Fruit fly (Drosophila melanogaster) whole organism, prepupa: ENCODE results near the gene shf.

Experiments used
- Blimp-1 ChIP-seq: fragments of 200-800 bp; sonication (Bioruptor generic); optimal IDR thresholded peaks from 3 replicates; lab custom pipeline; 2017; ENCODE audit warnings: missing biosample characterization, missing genetic modification characterization, mild to moderate bottlenecking, moderate library complexity, missing genetic modification reagents
- CG10631 ChIP-seq: fragments of 200-800 bp; sonication (Bioruptor generic); optimal IDR thresholded peaks from 2 replicates; lab custom pipeline; 2016; ENCODE audit warnings: missing biosample characterization, missing genetic modification characterization
- CG10669 ChIP-seq: fragments of 200-800 bp; sonication (Bioruptor generic); optimal IDR thresholded peaks from 3 replicates; lab custom pipeline; 2018; ENCODE audit warnings: missing biosample characterization, mild to moderate bottlenecking, missing genetic modification characterization, moderate library complexity
- CG11294 ChIP-seq: fragments of 200-800 bp; sonication (Bioruptor generic); IDR thresholded peaks from 2 replicates; pipeline ENCODE4 v1.3.6; 2022; ENCODE audit warnings: missing biosample characterization, missing genetic modification characterization
- CG11902 ChIP-seq: fragments of 200-800 bp; sonication (Bioruptor generic); optimal IDR thresholded peaks from 3 replicates; lab custom pipeline; 2016; ENCODE audit warnings: missing biosample characterization, missing genetic modification characterization
- CG15336 ChIP-seq: fragments of 200-800 bp; sonication (Bioruptor generic); IDR thresholded peaks from 2 replicates; pipeline ENCODE4 v1.3.6; 2022; ENCODE audit warnings: missing biosample characterization, missing genetic modification characterization
- CG1621 ChIP-seq: fragments of 200-800 bp; sonication (Bioruptor generic); optimal IDR thresholded peaks from 3 replicates; lab custom pipeline; 2018; ENCODE audit warnings: missing biosample characterization, mild to moderate bottlenecking, missing genetic modification characterization
- CG16779 ChIP-seq: fragments of 200-800 bp; sonication (Bioruptor generic); optimal IDR thresholded peaks from 3 replicates; lab custom pipeline; 2017; ENCODE audit warnings: missing biosample characterization, mild to moderate bottlenecking, missing genetic modification characterization
- CG3032 ChIP-seq: fragments of 200-800 bp; optimal IDR thresholded peaks from 2 replicates; lab custom pipeline; 2019; ENCODE audit warnings: missing biosample characterization, mild to moderate bottlenecking, missing genetic modification characterization, moderate library complexity
- CG31627 ChIP-seq: fragments of 200-800 bp; sonication (Bioruptor generic); optimal IDR thresholded peaks from 3 replicates; lab custom pipeline; 2016; ENCODE audit warnings: missing biosample characterization, missing genetic modification characterization
- CG32006 ChIP-seq: fragments of 200-800 bp; sonication (Bioruptor generic); optimal IDR thresholded peaks from 3 replicates; lab custom pipeline; 2017; ENCODE audit warnings: missing biosample characterization, mild to moderate bottlenecking, missing genetic modification characterization
- CG34406 ChIP-seq: fragments of 200-800 bp; sonication (Bioruptor generic); optimal IDR thresholded peaks from 3 replicates; lab custom pipeline; 2016; ENCODE audit warnings: missing biosample characterization, missing genetic modification characterization
- CG6276 ChIP-seq: fragments of 200-800 bp; sonication (Bioruptor generic); optimal IDR thresholded peaks from 2 replicates; lab custom pipeline; 2017; ENCODE audit warnings: missing biosample characterization, mild to moderate bottlenecking, missing genetic modification characterization
- CG6792 ChIP-seq: fragments of 200-800 bp; sonication (Bioruptor generic); optimal IDR thresholded peaks from 3 replicates; lab custom pipeline; 2016; ENCODE audit warnings: missing biosample characterization, missing genetic modification characterization
- CG6808 ChIP-seq: fragments of 200-800 bp; sonication (Bioruptor generic); optimal IDR thresholded peaks from 3 replicates; lab custom pipeline; 2017; ENCODE audit warnings: missing biosample characterization, missing genetic modification characterization, mild to moderate bottlenecking, moderate library complexity, missing genetic modification reagents
- CG6854 ChIP-seq: fragments of 200-800 bp; sonication (Bioruptor generic); optimal IDR thresholded peaks from 2 replicates; lab custom pipeline; 2017; ENCODE audit warnings: missing biosample characterization, mild to moderate bottlenecking, missing genetic modification characterization
- CG7368 ChIP-seq: fragments of 200-800 bp; sonication (Bioruptor generic); optimal IDR thresholded peaks from 3 replicates; lab custom pipeline; 2016; ENCODE audit warnings: missing biosample characterization, missing genetic modification characterization
- CG8119 ChIP-seq: fragments of 200-800 bp; sonication (Bioruptor generic); IDR thresholded peaks from 3 replicates; pipeline ENCODE4 v1.3.6; 2022; ENCODE audit warnings: missing biosample characterization, missing genetic modification characterization
- CG8319 ChIP-seq: fragments of 200-800 bp; sonication (Bioruptor generic); optimal IDR thresholded peaks from 3 replicates; lab custom pipeline; 2016; ENCODE audit warnings: missing biosample characterization, missing genetic modification characterization
- CG8632 ChIP-seq: fragments of 200-800 bp; sonication (Bioruptor generic); optimal IDR thresholded peaks from 3 replicates; lab custom pipeline; 2016; ENCODE audit warnings: missing biosample characterization, missing genetic modification characterization
- Eip75B ChIP-seq: fragments of 200-800 bp; sonication (Bioruptor generic); optimal IDR thresholded peaks from 3 replicates; lab custom pipeline; 2016; ENCODE audit warnings: missing biosample characterization, missing genetic modification characterization
- Eip78C ChIP-seq: fragments of 200-800 bp; sonication (Bioruptor generic); peaks from one replicate; lab custom pipeline; 2016; ENCODE audit warnings: missing biosample characterization, missing genetic modification characterization
- Eip93F ChIP-seq: fragments of 200-800 bp; sonication (Bioruptor generic); optimal IDR thresholded peaks from 2 replicates; lab custom pipeline; 2016; ENCODE audit warnings: missing biosample characterization, mild to moderate bottlenecking, missing genetic modification characterization
- Ets21C ChIP-seq: fragments of 200-800 bp; sonication (Bioruptor generic); optimal IDR thresholded peaks from 3 replicates; lab custom pipeline; 2016; ENCODE audit warnings: missing biosample characterization, missing genetic modification characterization
- Gug ChIP-seq: fragments of 200-800 bp; sonication (Bioruptor generic); IDR thresholded peaks from 2 replicates; pipeline ENCODE4 v1.3.6; 2022; ENCODE audit warnings: missing biosample characterization, missing genetic modification characterization
- Hr39 ChIP-seq: fragments of 200-800 bp; sonication (Bioruptor generic); optimal IDR thresholded peaks from 2 replicates; lab custom pipeline; 2016; ENCODE audit warnings: missing biosample characterization, missing genetic modification characterization
- Hr4 ChIP-seq: fragments of 200-800 bp; sonication (Bioruptor generic); optimal IDR thresholded peaks from 3 replicates; lab custom pipeline; 2016; ENCODE audit warnings: missing biosample characterization, missing genetic modification characterization
- Lpt ChIP-seq: fragments of 200-800 bp; sonication (Bioruptor generic); optimal IDR thresholded peaks from 3 replicates; lab custom pipeline; 2016; ENCODE audit warnings: missing biosample characterization, missing genetic modification characterization
- Met ChIP-seq: fragments of 200-800 bp; sonication (Bioruptor generic); optimal IDR thresholded peaks from 3 replicates; lab custom pipeline; 2016; ENCODE audit warnings: missing biosample characterization, missing genetic modification characterization
- OdsH ChIP-seq: fragments of 200-800 bp; sonication (Bioruptor generic); optimal IDR thresholded peaks from 3 replicates; lab custom pipeline; 2016; ENCODE audit warnings: missing biosample characterization, missing genetic modification characterization
- Smox ChIP-seq: fragments of 200-800 bp; sonication (Bioruptor generic); optimal IDR thresholded peaks from 3 replicates; lab custom pipeline; 2016; ENCODE audit warnings: missing biosample characterization, missing genetic modification characterization
- Sox102F ChIP-seq: fragments of 200-800 bp; sonication (Bioruptor generic); optimal IDR thresholded peaks from 2 replicates; lab custom pipeline; 2016; ENCODE audit warnings: missing biosample characterization, mild to moderate bottlenecking, missing genetic modification characterization
- Sox15 ChIP-seq: fragments of 200-800 bp; sonication (Bioruptor generic); optimal IDR thresholded peaks from 3 replicates; lab custom pipeline; 2016; ENCODE audit warnings: missing biosample characterization, missing genetic modification characterization
- achi ChIP-seq: fragments of 200-800 bp; sonication (Bioruptor generic); optimal IDR thresholded peaks from 3 replicates; lab custom pipeline; 2016; ENCODE audit warnings: missing biosample characterization, missing genetic modification characterization
- dac ChIP-seq: fragments of 200-800 bp; sonication (Bioruptor generic); optimal IDR thresholded peaks from 2 replicates; lab custom pipeline; 2017; ENCODE audit warnings: missing biosample characterization, mild to moderate bottlenecking, missing genetic modification characterization
- dsx ChIP-seq: fragments of 200-800 bp; optimal IDR thresholded peaks from 3 replicates; lab custom pipeline; 2019; ENCODE audit warnings: missing biosample characterization, mild to moderate bottlenecking, missing genetic modification characterization, moderate library complexity; ENCODE audit not compliant: poor library complexity, severe bottlenecking
- esn ChIP-seq: fragments of 200-800 bp; sonication (Bioruptor generic); optimal IDR thresholded peaks from 2 replicates; lab custom pipeline; 2016; ENCODE audit warnings: missing biosample characterization, mild to moderate bottlenecking, missing genetic modification characterization, moderate library complexity
- fd59A ChIP-seq: fragments of 200-800 bp; sonication (Bioruptor generic); optimal IDR thresholded peaks from 2 replicates; lab custom pipeline; 2017; ENCODE audit warnings: missing biosample characterization, mild to moderate bottlenecking, missing genetic modification characterization, missing genetic modification reagents
- fkh ChIP-seq: fragments of 200-800 bp; sonication (Bioruptor generic); optimal IDR thresholded peaks from 3 replicates; lab custom pipeline; 2017; ENCODE audit warnings: missing biosample characterization, mild to moderate bottlenecking, missing genetic modification characterization, moderate library complexity
- lz ChIP-seq: fragments of 200-800 bp; sonication (Bioruptor generic); optimal IDR thresholded peaks from 3 replicates; lab custom pipeline; 2016; ENCODE audit warnings: missing biosample characterization, missing genetic modification characterization
- net ChIP-seq: fragments of 200-800 bp; sonication (Bioruptor generic); optimal IDR thresholded peaks from 3 replicates; lab custom pipeline; 2016; ENCODE audit warnings: missing biosample characterization, missing genetic modification characterization
- pdm3 ChIP-seq: fragments of 200-800 bp; sonication (Bioruptor generic); optimal IDR thresholded peaks from 3 replicates; lab custom pipeline; 2016; ENCODE audit warnings: missing biosample characterization, missing genetic modification characterization
- salr ChIP-seq, 2 experiments: fragments of 200-800 bp; sonication (Bioruptor generic); optimal IDR thresholded peaks; 3 replicates each; lab custom pipeline; 2016 to 2018; ENCODE audit warnings: missing biosample characterization in 2 of 2, missing genetic modification characterization in 2 of 2, mild to moderate bottlenecking in 1 of 2
- spab ChIP-seq: fragments of 200-800 bp; sonication (Bioruptor generic); optimal IDR thresholded peaks from 2 replicates; lab custom pipeline; 2017; ENCODE audit warnings: missing biosample characterization, mild to moderate bottlenecking, missing genetic modification characterization, missing genetic modification reagents
- ss ChIP-seq, 2 experiments: fragments of 200-800 bp; sonication (Bioruptor generic); optimal IDR thresholded peaks; 2 replicates in 1 of 2; 3 replicates in 1 of 2; lab custom pipeline; 2017 to 2018; ENCODE audit warnings: mild to moderate bottlenecking in 2 of 2, missing biosample characterization in 2 of 2, missing genetic modification characterization in 2 of 2, moderate library complexity in 1 of 2
- svp ChIP-seq: fragments of 200-800 bp; sonication (Bioruptor generic); peaks from one replicate; lab custom pipeline; 2016; ENCODE audit warnings: missing biosample characterization, missing genetic modification characterization
- vri ChIP-seq: fragments of 200-800 bp; sonication (Bioruptor generic); optimal IDR thresholded peaks from 3 replicates; lab custom pipeline; 2016; ENCODE audit warnings: missing biosample characterization, mild to moderate bottlenecking, missing genetic modification characterization

Gene shf

DNA sequence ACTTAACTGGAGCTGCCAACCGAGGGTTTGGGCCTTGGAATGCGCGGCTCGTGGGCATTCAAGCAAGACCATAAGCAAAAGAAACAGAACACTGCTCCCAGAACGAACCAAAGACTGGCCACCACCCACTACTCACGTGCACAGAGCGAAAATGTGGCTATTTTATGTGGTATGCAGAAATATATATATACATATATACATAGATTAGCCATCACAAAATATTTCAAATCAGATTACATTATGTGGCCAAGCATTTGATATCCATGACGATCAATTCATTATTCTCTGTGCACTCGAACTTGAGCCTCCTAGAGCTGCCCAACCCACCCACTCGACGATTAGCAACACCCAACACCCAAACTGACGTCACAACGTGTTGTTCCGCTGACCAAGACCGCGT is 33.9 kb downstream of the shf start (continued):
- TF ChIP-seq CG8119 (GFP tag; lab: Robert Waterston, UW) (peak; percentile 66; the same call in 2 of the 3 replicates), CG6276 (GFP tag; lab: Kevin White, UChicago) (no peak), CG6792 (GFP tag; lab: Kevin White, UChicago) (peak; percentile 22), Sox15 (GFP tag; lab: Kevin White, UChicago) (no peak), Sox102F (GFP tag; lab: Kevin White, UChicago) (peak; percentile 17), Eip75B (peak; percentile 50), CG16779 (tag; lab: Kevin White, UChicago) (peak; percentile 13), Lpt (GFP tag; lab: Kevin White, UChicago) (no peak), Met (GFP tag; lab: Kevin White, UChicago) (peak; percentile 58), Smox (GFP tag; lab: Kevin White, UChicago) (peak; percentile 13), CG3032 (peak; percentile 50), Eip93F (no peak), svp (peak; percentile 69), CG8632 (GFP tag; lab: Kevin White, UChicago) (peak; percentile 9), CG10669 (GFP tag; lab: Kevin White, UChicago) (peak; percentile 57), achi (GFP tag; lab: Kevin White, UChicago) (peak; percentile 48), dsx (GFP tag; lab: Kevin White, UChicago) (no peak), fd59A (peak; percentile 35), pdm3 (GFP tag; lab: Kevin White, UChicago) (peak; percentile 41), CG31627 (GFP tag; lab: Kevin White, UChicago) (peak; percentile 7), Hr4 (peak; percentile 16), CG15336 (GFP tag; lab: Robert Waterston, UW) (peak; percentile 60; the same call in 1 of the 2 replicates), CG34406 (GFP tag; lab: Kevin White, UChicago) (no peak), fkh (GFP tag; lab: Kevin White, UChicago) (no peak), CG6808 (GFP tag; lab: Kevin White, UChicago) (peak; percentile 50), esn (peak; percentile 44), CG11294 (GFP tag; lab: Robert Waterston, UW) (peak; percentile 27; the same call in 1 of the 2 replicates), Ets21C (no peak), Eip78C (GFP tag; lab: Kevin White, UChicago) (peak; percentile 65), CG11902 (no peak), ss (GFP tag; optimal IDR thresholded peaks at IDR 0.05; lab: Kevin White, UChicago) (no peak), vri (no peak), dac (no peak)

DNA sequence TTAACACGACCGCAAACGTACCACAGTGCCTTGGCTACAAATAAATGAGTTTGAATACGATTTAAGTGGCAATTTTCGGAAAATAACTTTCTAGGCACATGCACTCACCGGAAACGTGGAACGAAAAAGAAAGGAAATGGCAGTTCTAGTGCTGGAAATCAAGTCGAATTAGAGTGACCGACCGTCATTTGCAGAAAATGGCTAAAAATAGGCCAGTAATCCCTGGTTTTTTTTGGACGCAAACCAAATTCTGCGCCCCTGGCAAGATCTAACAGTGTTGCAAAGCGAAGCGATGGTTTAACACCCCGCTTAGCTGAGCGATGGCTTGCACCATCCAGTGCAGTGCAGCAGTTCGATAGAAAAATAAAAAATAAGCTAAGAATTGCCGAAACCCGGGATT is 35.4 kb downstream of the shf start, which contains the start of gene RpL17:
TSS of gene RpL17 (minus strand) at position 151 of the 400 bp plus-strand sequence.
- TF ChIP-seq CG6808 (GFP tag; lab: Kevin White, UChicago) (peak; percentile 58), net (GFP tag; lab: Kevin White, UChicago) (peak; percentile 74), CG8319 (GFP tag; lab: Kevin White, UChicago) (peak; percentile 50), vri (peak; percentile 80), fkh (GFP tag; lab: Kevin White, UChicago) (peak; percentile 46), spab (no peak), Sox102F (GFP tag; lab: Kevin White, UChicago) (peak; percentile 83), CG11294 (GFP tag; lab: Robert Waterston, UW) (no peak; the same call in 1 of the 2 replicates), Smox (GFP tag; lab: Kevin White, UChicago) (peak; percentile 73), dsx (GFP tag; lab: Kevin White, UChicago) (peak; percentile 23), Gug (peak; percentile 63), Lpt (GFP tag; lab: Kevin White, UChicago) (no peak), CG6854 (GFP tag; lab: Kevin White, UChicago) (peak; percentile 88), lz (GFP tag; lab: Kevin White, UChicago) (peak; percentile 77), CG8119 (GFP tag; lab: Robert Waterston, UW) (peak; percentile 42; the same call in 1 of the 3 replicates), salr (GFP tag; optimal IDR thresholded peaks at IDR 0.05; lab: Kevin White, UChicago) (peak in 1 of 2 experiments; percentile 75), Eip78C (GFP tag; lab: Kevin White, UChicago) (peak; percentile 95), CG15336 (GFP tag; lab: Robert Waterston, UW) (peak; percentile 27; the same call in 1 of the 2 replicates), CG6276 (GFP tag; lab: Kevin White, UChicago) (no peak), CG1621 (tag; lab: Kevin White, UChicago) (peak; percentile 63), CG8632 (GFP tag; lab: Kevin White, UChicago) (peak; percentile 69), CG7368 (GFP tag; lab: Kevin White, UChicago) (peak; percentile 74), CG10631 (GFP tag; lab: Kevin White, UChicago) (peak; percentile 47), esn (peak; percentile 85), OdsH (peak; percentile 69), Ets21C (peak; percentile 46), CG34406 (GFP tag; lab: Kevin White, UChicago) (peak; percentile 75), Hr4 (peak; percentile 29), CG10669 (GFP tag; lab: Kevin White, UChicago) (peak; percentile 65), Blimp-1 (GFP tag; lab: Kevin White, UChicago) (peak; percentile 53), ss (GFP tag; optimal IDR thresholded peaks at IDR 0.05; lab: Kevin White, UChicago) (peak; percentile 59 to 82), Hr39 (peak; percentile 73), CG32006 (peak; percentile 34)
